Worm (Caenorhabditis elegans): ENCODE measurements around the gene daf-18.

Gene daf-18

ce11 chrIV:401395-401794 lies 23.6 kb downstream of the daf-18 start, which contains the start of gene gpa-4:
Gene gpa-4, plus strand, starts transcription at chrIV:401695.
- no peak for TF ChIP-seq snpc-3.4 (tag; optimal IDR thresholded peaks at IDR 0.05)
- TF ChIP-seq tlf-1 (GFP tag; optimal IDR thresholded peaks at IDR 0.05) = no peak
- TF ChIP-seq tbx-9 (tag; optimal IDR thresholded peaks at IDR 0.05; ENCODE audit: borderline replicate concordance) = no peak
- TF ChIP-seq athp-1 (tag; optimal IDR thresholded peaks at IDR 0.05) = no peak
- no peak for TF ChIP-seq K12H6.12 (tag; optimal IDR thresholded peaks at IDR 0.05)
- no peak for TF ChIP-seq bed-2 (GFP tag; IDR thresholded peaks at IDR 0.05)
- TF ChIP-seq lin-26 (GFP tag; IDR thresholded peaks at IDR 0.05) = no peak

ce11 chrIV:396373-396772 lies 28.6 kb downstream of the daf-18 start, which contains the start of gene rrp-8:
Gene rrp-8, plus strand, starts transcription at chrIV:396545.
- TF ChIP-seq tbp1 (GFP tag; optimal IDR thresholded peaks at IDR 0.05) (no peak), lsl-1 (GFP tag; optimal IDR thresholded peaks at IDR 0.05) (no peak), ceh-100 (GFP tag; IDR thresholded peaks at IDR 0.05) (no peak; the same call in 1 of the 2 replicates), dpff-1 (tag; optimal IDR thresholded peaks at IDR 0.05) (peak; percentile 31), B0035.1 (tag; optimal IDR thresholded peaks at IDR 0.05) (peak; percentile 30), ztf-26 (tag; optimal IDR thresholded peaks at IDR 0.05) (no peak), D2030.7 (GFP tag; IDR thresholded peaks at IDR 0.05) (no peak), Y56A3A.18 (GFP tag; IDR thresholded peaks at IDR 0.05) (no peak), nfyb-1 (GFP tag; IDR thresholded peaks at IDR 0.05) (0 out of 2 replicates have a peak, but pooled peaks have one; percentile 43), F49E8.2 (tag; optimal IDR thresholded peaks at IDR 0.05; ENCODE audit: insufficient read depth) (no peak), let-607 (tag; optimal IDR thresholded peaks at IDR 0.05) (no peak), F22D6.2 (tag; optimal IDR thresholded peaks at IDR 0.05) (no peak), hrde-1 (tag; optimal IDR thresholded peaks at IDR 0.05; ENCODE audit: borderline replicate concordance) (peak; percentile 66), snpc-1.1 (tag; optimal IDR thresholded peaks at IDR 0.05; ENCODE audit: insufficient read depth) (peak; percentile 51), sdz-38 (tag; optimal IDR thresholded peaks at IDR 0.05) (no peak), cebp-1 (GFP tag; IDR thresholded peaks at IDR 0.05) (no peak), cebp-1 (tag; optimal IDR thresholded peaks at IDR 0.05) (peak; percentile 26), F52B5.7 (tag; optimal IDR thresholded peaks at IDR 0.05) (no peak), nhr-80 (tag; optimal IDR thresholded peaks at IDR 0.05) (no peak), sptf-2 (GFP tag; optimal IDR thresholded peaks at IDR 0.05) (no peak), chd-7 (tag; optimal IDR thresholded peaks at IDR 0.05) (no peak), lir-1 (GFP tag; conservative IDR thresholded peaks at IDR 0.05) (no peak), rpc-1 (optimal IDR thresholded peaks at IDR 0.05) (no peak), rpc-1 (tag; optimal IDR thresholded peaks at IDR 0.05) (no peak), attf-5 (GFP tag; optimal IDR thresholded peaks at IDR 0.05) (no peak), madf-10 (tag; optimal IDR thresholded peaks at IDR 0.05) (no peak), bed-2 (GFP tag; IDR thresholded peaks at IDR 0.05) (no peak), repo-1 (tag; optimal IDR thresholded peaks at IDR 0.05) (peak; percentile 26), him-1 (tag; optimal IDR thresholded peaks at IDR 0.05) (no peak), nhr-179 (tag; optimal IDR thresholded peaks at IDR 0.05) (no peak), ccch-3 (GFP tag; optimal IDR thresholded peaks at IDR 0.05) (no peak), B0261.1 (tag; optimal IDR thresholded peaks at IDR 0.05) (no peak), ztf-22 (GFP tag; optimal IDR thresholded peaks at IDR 0.05) (no peak), ceh-27 (GFP tag; optimal IDR thresholded peaks at IDR 0.05) (no peak), snpc-1.3 (tag; optimal IDR thresholded peaks at IDR 0.05; ENCODE audit: insufficient read depth) (peak; percentile 52), F37B4.10 (GFP tag; IDR thresholded peaks at IDR 0.05) (no peak), athp-1 (tag; optimal IDR thresholded peaks at IDR 0.05) (no peak), lin-54 (GFP tag; optimal IDR thresholded peaks at IDR 0.05) (peak; percentile 16), attf-3 (GFP tag; conservative IDR thresholded peaks at IDR 0.05) (no peak), aptf-2 (GFP tag; conservative IDR thresholded peaks at IDR 0.05) (no peak), ztf-25 (GFP tag; IDR thresholded peaks at IDR 0.05) (no peak), tbx-9 (tag; optimal IDR thresholded peaks at IDR 0.05; ENCODE audit: borderline replicate concordance) (peak; percentile 3), F57A8.1 (GFP tag; optimal IDR thresholded peaks at IDR 0.05) (no peak)
